Worm (Caenorhabditis elegans) whole organism, L2 larva: Measurements from ENCODE around the gene gadr-2.

ENCODE experiments used
- egl-27 ChIP-seq: sonication (generic microtip); optimal IDR thresholded peaks from 3 replicates; lab custom pipeline; 2017; ENCODE audit warnings: missing biosample characterization, missing genetic modification reagents, missing genetic modification characterization
- nhr-11 ChIP-seq: fragments of 150-350 bp; optimal IDR thresholded peaks from 2 replicates; lab custom pipeline; 2014; ENCODE audit warnings: missing biosample characterization, missing genetic modification characterization
- snpc-4 ChIP-seq: fragments of 150-350 bp; optimal IDR thresholded peaks from 2 replicates; lab custom pipeline; 2014; ENCODE audit warnings: missing biosample characterization, missing genetic modification characterization
- unc-39 ChIP-seq: fragments of 150-350 bp; optimal IDR thresholded peaks from 2 replicates; lab custom pipeline; 2014; ENCODE audit warnings: missing biosample characterization, missing genetic modification characterization
- ztf-11 ChIP-seq: sonication (generic microtip); optimal IDR thresholded peaks from 2 replicates; lab custom pipeline; 2017; ENCODE audit warnings: missing biosample characterization, missing genetic modification characterization

- TF ChIP-seq snpc-4 (tag; lab: Kevin White, UChicago) (no peak), unc-39 (tag; lab: Kevin White, UChicago) (no peak), nhr-11 (tag; lab: Kevin White, UChicago) (no peak), egl-27 (tag; lab: Kevin White, UChicago) (no peak), ztf-11 (no peak)
Measured at ce11 chrIV:9533071-9533470, 48.1 kb upstream of the gadr-2 start, which contains the start of gene F56H11.2.
